Fruit fly (Drosophila melanogaster): ENCODE measurements around the gene Tbc1d15-17.

Tbc1d15-17 gene

dm6 chr2L:249048-249825, 42.3 kb downstream of the Tbc1d15-17 start (continued):
- TF ChIP-seq CG11294 (GFP tag; IDR thresholded peaks at IDR 0.05) (peak; percentile 54; the same call in 1 of the 2 replicates), fkh (GFP tag; optimal IDR thresholded peaks at IDR 0.05) (peak; percentile 65), spab (GFP tag; optimal IDR thresholded peaks at IDR 0.05) (peak; percentile 35), OdsH (GFP tag; optimal IDR thresholded peaks at IDR 0.05) (peak; percentile 75), svp (GFP tag) (peak; percentile 67), Ets21C (GFP tag; optimal IDR thresholded peaks at IDR 0.05) (peak; percentile 34), CG6792 (GFP tag; optimal IDR thresholded peaks at IDR 0.05) (peak; percentile 6), pdm3 (GFP tag; optimal IDR thresholded peaks at IDR 0.05) (peak; percentile 75), CG32006 (GFP tag; optimal IDR thresholded peaks at IDR 0.05) (peak; percentile 87), dsx (GFP tag; optimal IDR thresholded peaks at IDR 0.05; ENCODE audit: poor library complexity, severe bottlenecking) (peak; percentile 23), Sox15 (GFP tag; optimal IDR thresholded peaks at IDR 0.05) (no peak), CG8319 (GFP tag; optimal IDR thresholded peaks at IDR 0.05) (no peak), Smox (GFP tag; optimal IDR thresholded peaks at IDR 0.05) (no peak), Met (GFP tag; optimal IDR thresholded peaks at IDR 0.05) (peak; percentile 48), cyc (GFP tag; optimal IDR thresholded peaks at IDR 0.05) (peak; percentile 39), CG10631 (GFP tag; optimal IDR thresholded peaks at IDR 0.05) (peak; percentile 46), CG6808 (GFP tag; optimal IDR thresholded peaks at IDR 0.05) (peak; percentile 50), salr (GFP tag; optimal IDR thresholded peaks at IDR 0.05) (peak; percentile 34 to 85), CG10669 (GFP tag; optimal IDR thresholded peaks at IDR 0.05) (peak; percentile 57), Sox14 (GFP tag; optimal IDR thresholded peaks at IDR 0.05) (peak; percentile 42), Gug (GFP tag; IDR thresholded peaks at IDR 0.05) (peak; percentile 64), fd59A (GFP tag; optimal IDR thresholded peaks at IDR 0.05) (peak; percentile 14), lz (GFP tag; optimal IDR thresholded peaks at IDR 0.05) (peak; percentile 4), CG8632 (GFP tag; optimal IDR thresholded peaks at IDR 0.05) (peak; percentile 24)

- TF ChIP-seq achi (GFP tag; optimal IDR thresholded peaks at IDR 0.05) (peak; percentile 25), CG8632 (GFP tag; optimal IDR thresholded peaks at IDR 0.05) (peak; percentile 7), CG3919 (GFP tag; optimal IDR thresholded peaks at IDR 0.05) (peak; percentile 40), CG6163 (GFP tag; IDR thresholded peaks at IDR 0.05) (peak; percentile 67; the same call in 2 of the 3 replicates), Blimp-1 (GFP tag; optimal IDR thresholded peaks at IDR 0.05) (peak; percentile 26), CG31627 (GFP tag; optimal IDR thresholded peaks at IDR 0.05) (peak; percentile 16), CG6276 (GFP tag; optimal IDR thresholded peaks at IDR 0.05) (peak; percentile 57), dsx (GFP tag; optimal IDR thresholded peaks at IDR 0.05; ENCODE audit: poor library complexity, severe bottlenecking) (peak; percentile 25), esn (GFP tag; optimal IDR thresholded peaks at IDR 0.05) (peak; percentile 47), CG4318 (GFP tag; optimal IDR thresholded peaks at IDR 0.05) (no peak), svp (GFP tag) (peak; percentile 40), OdsH (GFP tag; optimal IDR thresholded peaks at IDR 0.05) (peak; percentile 9), Ets96B (tag; optimal IDR thresholded peaks at IDR 0.05) (peak; percentile 22), Eip93F (GFP tag; optimal IDR thresholded peaks at IDR 0.05) (no peak), CG6854 (GFP tag; optimal IDR thresholded peaks at IDR 0.05) (peak; percentile 53), CG8119 (GFP tag; IDR thresholded peaks at IDR 0.05) (peak; percentile 59; the same call in 2 of the 3 replicates), CG3032 (tag; optimal IDR thresholded peaks at IDR 0.05) (peak; percentile 30), fkh (GFP tag; optimal IDR thresholded peaks at IDR 0.05) (peak; percentile 61), lz (GFP tag; optimal IDR thresholded peaks at IDR 0.05) (peak; percentile 11), Smox (GFP tag; optimal IDR thresholded peaks at IDR 0.05) (peak; percentile 15), CG6808 (GFP tag; optimal IDR thresholded peaks at IDR 0.05) (peak; percentile 43), CG9139 (GFP tag; optimal IDR thresholded peaks at IDR 0.05) (peak; percentile 39), Eip78C (GFP tag) (peak; percentile 84), Gug (GFP tag; IDR thresholded peaks at IDR 0.05) (no peak), ss (GFP tag; optimal IDR thresholded peaks at IDR 0.05) (peak; percentile 38 to 53), CG1621 (tag; optimal IDR thresholded peaks at IDR 0.05) (peak; percentile 23), Eip75B (GFP tag; optimal IDR thresholded peaks at IDR 0.05) (peak; percentile 43), net (GFP tag; optimal IDR thresholded peaks at IDR 0.05) (peak; percentile 19), topi (GFP tag; optimal IDR thresholded peaks at IDR 0.05) (peak; percentile 17), Sox14 (GFP tag; optimal IDR thresholded peaks at IDR 0.05) (peak; percentile 73), Hr39 (GFP tag; optimal IDR thresholded peaks at IDR 0.05) (peak; percentile 30), pdm3 (GFP tag; optimal IDR thresholded peaks at IDR 0.05) (no peak), eg (GFP tag; IDR thresholded peaks at IDR 0.05) (no peak; the same call in 2 of the 3 replicates)
These were observed 43.7 kb downstream of the Tbc1d15-17 start, which contains the start of gene kis for dm6 chr2L:250507-251215. TSS of gene kis (minus strand) at chr2L:250823.
